Fruit fly (Drosophila melanogaster): ENCODE measurements around the gene CG15211.
A peak's percentile ranks its signal among the peaks of the same experiment; 100 is the strongest.

The CG15211 gene

DNA sequence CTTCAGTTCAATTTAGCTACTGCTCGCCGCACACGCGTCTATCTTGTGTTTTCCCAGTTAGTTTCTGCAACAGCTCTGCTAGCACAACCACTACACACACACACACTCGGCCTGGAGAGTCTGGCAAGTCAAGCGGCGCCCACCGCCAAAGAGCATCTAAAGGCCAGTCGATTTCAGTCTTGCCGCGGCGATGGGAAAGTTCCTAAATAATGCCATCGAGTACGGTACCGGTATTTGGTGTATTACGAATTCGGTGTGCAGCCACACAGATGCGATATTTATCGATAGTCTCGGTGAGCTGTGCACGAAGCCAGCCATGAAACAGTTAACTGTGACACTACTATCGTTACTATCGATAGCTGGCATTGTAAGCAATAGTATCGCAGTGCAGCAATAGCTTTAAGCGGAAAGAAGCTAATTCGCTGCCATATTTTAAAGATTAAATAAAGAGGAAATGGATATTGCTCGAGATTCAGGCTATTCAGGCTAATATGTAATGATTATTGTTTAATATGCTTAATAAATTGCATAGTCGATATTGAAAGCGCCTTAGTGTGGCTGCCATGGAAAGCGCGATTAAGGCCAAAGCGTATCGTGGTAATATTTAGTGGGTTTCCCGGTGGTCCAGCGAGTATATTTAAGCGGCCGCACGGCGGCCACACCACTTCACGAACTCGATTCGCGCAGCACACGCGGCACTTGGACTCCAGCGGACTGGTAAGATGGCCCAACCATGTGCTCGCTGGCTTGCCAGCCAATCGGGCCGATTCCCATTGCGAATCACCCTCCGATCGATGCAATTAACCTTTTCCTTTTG lies 27.4 kb upstream of the CG15211 start, which contains the start of gene stx (continued):
- TF ChIP-seq CG15696 (tag; optimal IDR thresholded peaks at IDR 0.05) (no peak), CG3281 (GFP tag; optimal IDR thresholded peaks at IDR 0.05) (peak; percentile 8), CG6254 (GFP tag; optimal IDR thresholded peaks at IDR 0.05) (no peak), CG9932 (GFP tag; IDR thresholded peaks at IDR 0.05) (peak; percentile 51; the same call in 1 of the 2 replicates), CG5245 (GFP tag; optimal IDR thresholded peaks at IDR 0.05) (no peak), Xrp1 (GFP tag; IDR thresholded peaks at IDR 0.05) (peak; percentile 44), H15 (GFP tag; IDR thresholded peaks at IDR 0.05) (0 out of 3 replicates have a peak, but pooled peaks have one; percentile 27), CG9437 (GFP tag; optimal IDR thresholded peaks at IDR 0.05) (no peak), Sox102F (GFP tag; optimal IDR thresholded peaks at IDR 0.05) (no peak), Scr (GFP tag; IDR thresholded peaks at IDR 0.05; ENCODE audit: partially characterized antibody) (peak; percentile 99), Ptx1 (GFP tag; IDR thresholded peaks at IDR 0.05) (no peak), Elba2 (GFP tag; optimal IDR thresholded peaks at IDR 0.05) (no peak), salm (tag; optimal IDR thresholded peaks at IDR 0.05) (no peak), zfh2 (GFP tag; optimal IDR thresholded peaks at IDR 0.05) (no peak), vvl (GFP tag; IDR thresholded peaks at IDR 0.05) (peak; percentile 35), dysf (GFP tag; IDR thresholded peaks at IDR 0.05) (no peak), ci (GFP tag; IDR thresholded peaks at IDR 0.05) (peak; percentile 79), CG1602 (GFP tag; optimal IDR thresholded peaks at IDR 0.05) (no peak), ERR (GFP tag; optimal IDR thresholded peaks at IDR 0.05) (no peak), CG13894 (tag; optimal IDR thresholded peaks at IDR 0.05) (peak; percentile 22), pb (GFP tag; optimal IDR thresholded peaks at IDR 0.05) (no peak), CG17186 (GFP tag; optimal IDR thresholded peaks at IDR 0.05) (peak; percentile 49), btn (GFP tag; optimal IDR thresholded peaks at IDR 0.05) (no peak), ap (GFP tag; IDR thresholded peaks at IDR 0.05) (no peak), Myb (GFP tag; optimal IDR thresholded peaks at IDR 0.05) (peak; percentile 35), pita (GFP tag; optimal IDR thresholded peaks at IDR 0.05) (no peak), CG7745 (tag; optimal IDR thresholded peaks at IDR 0.05) (no peak), run (tag; optimal IDR thresholded peaks at IDR 0.05) (no peak), ase (GFP tag; IDR thresholded peaks at IDR 0.05) (no peak), Rfx (GFP tag; IDR thresholded peaks at IDR 0.05) (peak; percentile 59), yki (optimal IDR thresholded peaks at IDR 0.05) (no peak), Blimp-1 (GFP tag; optimal IDR thresholded peaks at IDR 0.05) (no peak), CG11723 (GFP tag; optimal IDR thresholded peaks at IDR 0.05) (no peak), bab2 (GFP tag; optimal IDR thresholded peaks at IDR 0.05) (no peak), CG9876 (GFP tag; optimal IDR thresholded peaks at IDR 0.05) (no peak), HLHmδ (GFP tag; optimal IDR thresholded peaks at IDR 0.05) (peak; percentile 91), gsb (GFP tag; IDR thresholded peaks at IDR 0.05) (0 out of 2 replicates have a peak, but pooled peaks have one; percentile 14), ems (GFP tag; optimal IDR thresholded peaks at IDR 0.05) (no peak), da (GFP tag; optimal IDR thresholded peaks at IDR 0.05) (no peak), CG13424 (tag; optimal IDR thresholded peaks at IDR 0.05) (no peak), CG12104 (GFP tag; optimal IDR thresholded peaks at IDR 0.05) (peak; percentile 31), Ets97D (GFP tag; optimal IDR thresholded peaks at IDR 0.05) (peak; percentile 88), B-H1 (GFP tag; IDR thresholded peaks at IDR 0.05) (no peak; the same call in 2 of the 3 replicates), CG11504 (tag; optimal IDR thresholded peaks at IDR 0.05) (peak; percentile 1), CG2678 (tag; optimal IDR thresholded peaks at IDR 0.05) (peak; percentile 27), CG14050 (GFP tag; IDR thresholded peaks at IDR 0.05) (no peak; the same call in 2 of the 3 replicates), Side (GFP tag; optimal IDR thresholded peaks at IDR 0.05) (no peak), Meics (GFP tag; optimal IDR thresholded peaks at IDR 0.05) (peak; percentile 21), cato (GFP tag; optimal IDR thresholded peaks at IDR 0.05; ENCODE audit: borderline replicate concordance) (no peak), twi (tag; optimal IDR thresholded peaks at IDR 0.05) (no peak)
